Worm (Caenorhabditis elegans): ENCODE data around the gene pinn-1.

DNA sequence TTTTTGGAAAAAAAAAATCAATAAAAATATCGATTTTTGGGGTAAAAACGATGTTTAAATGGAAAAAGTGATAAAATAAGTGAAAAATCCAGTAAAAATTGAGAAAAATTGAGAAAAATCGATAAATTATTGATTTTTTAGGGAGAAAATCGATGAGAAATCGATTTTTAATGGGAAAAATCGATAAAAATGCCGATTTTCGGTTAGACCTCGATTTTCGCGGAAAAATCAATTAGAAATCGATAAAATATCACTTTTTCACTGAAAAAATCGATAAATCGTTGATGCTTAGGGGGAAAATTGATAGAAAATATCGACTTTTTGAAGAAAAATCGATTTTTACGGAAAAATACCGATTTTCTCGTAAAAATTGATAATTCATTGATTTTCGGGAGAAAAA lies 12.4 kb upstream of the pinn-1 start:
- no peak for TF ChIP-seq pha-4 (GFP tag; IDR thresholded peaks at IDR 0.05)
- TF ChIP-seq pha-4 (tag; optimal IDR thresholded peaks at IDR 0.05): no peak
- TF ChIP-seq egl-27 (tag; optimal IDR thresholded peaks at IDR 0.05): no peak
- TF ChIP-seq Y5F2A.4 (GFP tag; optimal IDR thresholded peaks at IDR 0.05): no peak

All from whole organism, L4 larva.